Worm (Caenorhabditis elegans) whole organism, L2 larva: ENCODE measurements around the gene srw-55.
A peak's percentile ranks its signal among the peaks of the same experiment; 100 is the strongest.

Experiments used
- F13H6.1 ChIP-seq: sonication (generic microtip); optimal IDR thresholded peaks from 2 replicates; lab custom pipeline; 2016; ENCODE audit warnings: missing genetic modification characterization, missing compliant biosample characterization
- Y55F3AM.14 ChIP-seq: fragments of 200-800 bp; sonication (Bioruptor generic); optimal IDR thresholded peaks from 2 replicates; lab custom pipeline; 2018; ENCODE audit warnings: mild to moderate bottlenecking, missing genetic modification characterization, missing compliant biosample characterization
- aly-2 ChIP-seq: fragments of 150-350 bp; optimal IDR thresholded peaks from 2 replicates; lab custom pipeline; 2014; ENCODE audit warnings: missing biosample characterization, missing genetic modification characterization
- ama-1 ChIP-seq: fragments of 150-350 bp; optimal IDR thresholded peaks from 2 replicates; lab custom pipeline; 2018; ENCODE audit warnings: inconsistent platforms
- blmp-1 ChIP-seq: sonication (generic microtip); optimal IDR thresholded peaks from 2 replicates; lab custom pipeline; 2017; ENCODE audit warnings: missing genetic modification characterization, mild to moderate bottlenecking, missing compliant biosample characterization, antibody characterized with exemption, moderate library complexity; ENCODE audit not compliant: insufficient read depth
- ceh-16 ChIP-seq: fragments of 150-350 bp; optimal IDR thresholded peaks from 2 replicates; lab custom pipeline; 2014; ENCODE audit warnings: missing biosample characterization, missing genetic modification characterization
- ceh-82 ChIP-seq: fragments of 150-350 bp; optimal IDR thresholded peaks from 2 replicates; lab custom pipeline; 2014; ENCODE audit warnings: missing biosample characterization, missing genetic modification characterization
- elt-3 ChIP-seq: sonication (generic microtip); optimal IDR thresholded peaks from 2 replicates; lab custom pipeline; 2017; ENCODE audit warnings: missing biosample characterization, missing genetic modification characterization
- fos-1 ChIP-seq: fragments of 150-350 bp; optimal IDR thresholded peaks from 2 replicates; lab custom pipeline; 2014; ENCODE audit warnings: missing biosample characterization, missing genetic modification characterization
- lin-39 ChIP-seq: fragments of 150-350 bp; optimal IDR thresholded peaks from 2 replicates; lab custom pipeline; 2014; ENCODE audit warnings: missing biosample characterization, missing genetic modification reagents, missing genetic modification characterization
- lsy-2 ChIP-seq, 2 experiments: fragments of 150-350 bp in 1 of 2; sonication (generic microtip) in 1 of 2; optimal IDR thresholded peaks; 2 replicates each; lab custom pipeline; 2014 to 2017; ENCODE audit warnings: missing biosample characterization in 2 of 2, missing genetic modification characterization in 2 of 2
- mab-5 ChIP-seq: fragments of 150-350 bp; optimal IDR thresholded peaks from 2 replicates; lab custom pipeline; 2014; ENCODE audit warnings: missing biosample characterization, missing genetic modification characterization
- mbf-1 ChIP-seq: sonication (generic microtip); optimal IDR thresholded peaks from 2 replicates; lab custom pipeline; 2017; ENCODE audit warnings: missing biosample characterization, missing genetic modification characterization
- mdl-1 ChIP-seq, 2 experiments: fragments of 150-350 bp in 1 of 2; sonication (generic microtip) in 1 of 2; optimal IDR thresholded peaks; 2 replicates each; lab custom pipeline; 2017; ENCODE audit warnings: missing biosample characterization in 2 of 2, missing genetic modification characterization in 2 of 2
- nhr-11 ChIP-seq: fragments of 150-350 bp; optimal IDR thresholded peaks from 2 replicates; lab custom pipeline; 2014; ENCODE audit warnings: missing biosample characterization, missing genetic modification characterization
- nhr-12 ChIP-seq: fragments of 150-350 bp; optimal IDR thresholded peaks from 2 replicates; lab custom pipeline; 2014; ENCODE audit warnings: missing biosample characterization, missing genetic modification characterization
- nhr-21 ChIP-seq: fragments of 150-350 bp; optimal IDR thresholded peaks from 2 replicates; lab custom pipeline; 2014; ENCODE audit warnings: missing biosample characterization, missing genetic modification characterization
- nhr-25 ChIP-seq: fragments of 150-350 bp; sonication (generic microtip); optimal IDR thresholded peaks from 3 replicates; lab custom pipeline; 2014; ENCODE audit warnings: missing biosample characterization, missing genetic modification characterization
- nhr-6 ChIP-seq: fragments of 150-350 bp; optimal IDR thresholded peaks from 2 replicates; lab custom pipeline; 2014; ENCODE audit warnings: missing biosample characterization, missing genetic modification characterization
- skn-1 ChIP-seq: sonication (generic microtip); optimal IDR thresholded peaks from 2 replicates; lab custom pipeline; 2017; ENCODE audit warnings: missing biosample characterization, missing genetic modification characterization
- sma-9 ChIP-seq, 2 experiments: fragments of 150-350 bp in 1 of 2; sonication (generic microtip) in 1 of 2; optimal IDR thresholded peaks; 2 replicates each; lab custom pipeline; 2014 to 2016; ENCODE audit warnings: missing genetic modification characterization in 2 of 2, mild to moderate bottlenecking in 1 of 2, missing biosample characterization in 1 of 2, missing compliant biosample characterization in 1 of 2, missing genetic modification reagents in 1 of 2, moderate library complexity in 1 of 2
- snpc-4 ChIP-seq: fragments of 150-350 bp; optimal IDR thresholded peaks from 2 replicates; lab custom pipeline; 2014; ENCODE audit warnings: missing biosample characterization, missing genetic modification characterization
- unc-55 ChIP-seq: fragments of 150-350 bp; sonication (generic microtip); optimal IDR thresholded peaks from 3 replicates; lab custom pipeline; 2014; ENCODE audit warnings: missing biosample characterization, missing genetic modification reagents, missing genetic modification characterization
- unc-62 ChIP-seq: fragments of 150-350 bp; optimal IDR thresholded peaks from 2 replicates; lab custom pipeline; 2014; ENCODE audit warnings: missing biosample characterization, missing genetic modification reagents, missing genetic modification characterization
- zag-1 ChIP-seq: fragments of 150-350 bp; optimal IDR thresholded peaks from 2 replicates; lab custom pipeline; 2014; ENCODE audit warnings: missing biosample characterization, missing genetic modification characterization
- ztf-1 ChIP-seq: fragments of 200-800 bp; sonication (Bioruptor generic); conservative IDR thresholded peaks from 2 replicates; pipeline ENCODE4 v1.3.6; 2022; ENCODE audit warnings: missing genetic modification characterization, missing compliant biosample characterization

The srw-55 gene

DNA sequence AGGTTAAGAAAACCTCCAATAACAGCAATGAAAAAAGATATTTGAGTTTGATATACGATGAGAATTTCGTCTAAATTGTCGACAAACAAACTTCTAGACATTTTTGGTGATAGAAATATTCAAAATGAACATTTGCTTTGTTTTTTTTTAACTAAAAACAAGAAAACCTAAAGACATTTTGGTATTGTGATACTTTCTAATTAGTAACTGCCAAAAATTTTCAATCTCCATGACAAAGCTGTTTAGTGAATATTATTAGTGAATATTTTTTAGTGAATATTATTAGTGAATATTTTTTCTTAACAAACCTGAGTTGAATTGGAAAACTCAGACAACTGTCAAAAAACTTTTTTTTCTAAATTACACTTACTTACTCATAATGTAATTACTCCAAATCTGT, at the start of gene srw-55:
Gene srw-55 (minus strand): TSS at position 101 of the 400 bp plus-strand sequence.
- TF ChIP-seq lin-39 (tag; lab: Kevin White, UChicago) (no peak), Y55F3AM.14 (GFP tag; lab: Kevin White, UChicago) (no peak), nhr-6 (tag; lab: Kevin White, UChicago) (no peak), nhr-25 (no peak), unc-55 (GFP tag; lab: Kevin White, UChicago) (no peak)

DNA sequence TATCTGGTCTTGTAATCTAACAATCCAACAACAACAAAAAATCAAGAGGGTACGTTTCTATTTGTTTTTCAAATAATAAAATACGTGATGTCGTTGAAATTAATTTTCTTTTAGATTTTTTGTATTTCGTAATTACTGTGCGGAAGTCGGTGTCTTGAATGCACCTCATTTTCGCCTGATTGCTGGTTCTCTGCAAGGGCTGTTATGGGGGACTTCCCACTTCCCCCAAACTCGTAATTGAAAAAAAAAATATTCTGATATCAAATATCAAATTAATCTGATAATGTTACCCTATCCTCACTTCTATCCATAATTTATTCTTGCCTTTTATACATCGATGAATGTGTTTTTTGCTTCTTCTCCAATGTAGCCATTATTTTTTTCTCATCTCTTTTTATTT, 47.9 kb upstream of the srw-55 start, which contains the start of gene F36G9.15:
Gene F36G9.15 (minus strand): TSS at position 101 of the 400 bp plus-strand sequence.
- TF ChIP-seq ama-1 (no peak), ceh-16 (tag; lab: Kevin White, UChicago) (no peak)

DNA sequence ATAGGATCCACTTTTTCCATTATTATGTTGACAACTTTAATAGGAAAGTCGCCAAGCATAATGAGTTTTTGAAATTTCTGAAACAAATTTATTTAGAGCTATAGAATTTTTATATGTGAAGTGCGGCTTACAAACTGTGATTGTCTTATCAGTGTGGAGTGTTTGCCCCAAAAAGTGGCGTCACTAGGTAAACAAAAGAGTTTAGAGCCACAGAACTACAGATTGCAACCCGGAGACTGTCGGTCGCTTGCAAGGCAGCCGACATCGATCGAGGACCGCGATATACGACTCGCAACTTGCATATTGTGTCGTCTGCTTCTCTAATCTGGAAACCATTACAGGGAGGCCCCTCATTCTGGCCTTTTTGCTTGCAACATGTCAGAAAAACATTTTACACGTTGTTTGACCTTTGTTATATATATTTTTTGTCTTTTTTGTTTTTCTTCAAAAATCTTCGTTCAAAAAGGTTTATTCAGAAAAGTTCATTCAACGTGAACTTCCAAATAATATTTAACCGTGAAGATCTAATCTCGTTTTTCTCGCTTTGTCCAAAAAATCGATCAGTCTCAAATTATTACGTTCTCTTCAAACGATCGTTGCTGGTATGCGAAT, 42.7 kb upstream of the srw-55 start, which contains the start of the genes fbxa-99 and F36G9.13:
Gene fbxa-99 (minus strand): TSS at position 122 of the 612 bp plus-strand sequence.
Gene F36G9.13 (plus strand): TSS at position 562 of the 612 bp plus-strand sequence.
- no peak for TF ChIP-seq ztf-1 (GFP tag; lab: Robert Waterston, UW)
- TF ChIP-seq fos-1 (tag; lab: Kevin White, UChicago) = peak; percentile 36
- TF ChIP-seq snpc-4 (tag; lab: Kevin White, UChicago) = peak; percentile 56

ce11 chrV:15978232-15978764, 38.1 kb upstream of the srw-55 start, which contains the start of gene oac-20:
Gene oac-20, plus strand, starts transcription at chrV:15978714.
- TF ChIP-seq sma-9 (GFP tag; optimal IDR thresholded peaks at IDR 0.05; lab: Kevin White, UChicago) (no peak), sma-9 (tag; optimal IDR thresholded peaks at IDR 0.05; lab: Kevin White, UChicago) (no peak), F13H6.1 (tag; lab: Kevin White, UChicago) (no peak), fos-1 (tag; lab: Kevin White, UChicago) (peak; percentile 76), elt-3 (tag; lab: Kevin White, UChicago) (no peak), mbf-1 (no peak), zag-1 (tag; lab: Kevin White, UChicago) (no peak)

ce11 chrV:15975845-15976244, 35.7 kb upstream of the srw-55 start, which contains the start of gene clec-232:
Gene clec-232, plus strand, starts transcription at chrV:15976145.
- TF ChIP-seq lsy-2 (tag; optimal IDR thresholded peaks at IDR 0.05; lab: Kevin White, UChicago) = no peak

- TF ChIP-seq skn-1 (tag; lab: Kevin White, UChicago) (no peak), unc-62 (no peak)
Measured at ce11 chrV:15974836-15975235, 34.7 kb upstream of the srw-55 start, which contains the start of gene sru-22. Gene sru-22, minus strand, starts transcription at chrV:15974936.

DNA sequence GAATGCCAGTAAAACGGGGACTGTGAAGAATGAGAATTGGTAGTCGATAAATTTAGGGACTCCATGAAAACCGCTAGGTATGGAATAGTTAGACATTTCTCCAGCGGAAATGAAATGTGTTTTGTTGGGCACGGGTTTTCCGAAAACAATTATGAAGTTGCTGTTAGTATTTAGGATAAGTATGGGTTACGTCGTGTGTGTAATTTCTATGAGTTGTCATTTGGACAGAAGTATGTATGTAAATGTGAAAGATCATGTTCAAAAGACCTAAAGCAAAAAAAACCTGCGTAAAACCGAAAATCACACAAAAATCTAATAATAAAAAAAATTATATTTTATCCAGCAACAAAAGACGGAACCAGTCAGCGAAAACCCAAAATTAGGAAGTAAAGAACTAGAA, 32.3 kb upstream of the srw-55 start, which contains the start of gene sru-23:
Gene sru-23 (minus strand): TSS at position 101 of the 400 bp plus-strand sequence.
- TF ChIP-seq ama-1 = no peak
- no peak for TF ChIP-seq unc-62
- TF ChIP-seq aly-2 (tag; lab: Kevin White, UChicago) = no peak
- no peak for TF ChIP-seq ceh-82 (tag; lab: Kevin White, UChicago)
- TF ChIP-seq mab-5 = no peak
- TF ChIP-seq blmp-1 (tag; lab: Kevin White, UChicago) = no peak
- TF ChIP-seq lin-39 (tag; lab: Kevin White, UChicago) = no peak
- no peak for TF ChIP-seq nhr-12 (tag; lab: Kevin White, UChicago)
- no peak for TF ChIP-seq mdl-1 (tag; optimal IDR thresholded peaks at IDR 0.05; lab: Kevin White, UChicago)
- no peak for TF ChIP-seq mbf-1
- no peak for TF ChIP-seq skn-1 (tag; lab: Kevin White, UChicago)
- no peak for TF ChIP-seq nhr-11 (tag; lab: Kevin White, UChicago)
- no peak for TF ChIP-seq nhr-21 (tag; lab: Kevin White, UChicago)
